Fruit fly (Drosophila melanogaster) whole organism, embryonic: ENCODE measurements around the gene CG4041.

Source experiments
- CG12155 ChIP-seq: fragments of 200-800 bp; sonication (Bioruptor generic); optimal IDR thresholded peaks from 3 replicates; lab custom pipeline; 2016; ENCODE audit warnings: missing biosample characterization, missing genetic modification characterization
- CG12236 ChIP-seq: fragments of 200-800 bp; sonication (Bioruptor generic); optimal IDR thresholded peaks from 2 replicates; lab custom pipeline; 2016; ENCODE audit warnings: missing biosample characterization, missing genetic modification characterization
- CG13424 ChIP-seq: fragments of 200-800 bp; sonication (Bioruptor generic); optimal IDR thresholded peaks from 2 replicates; lab custom pipeline; 2019; ENCODE audit warnings: missing biosample characterization, mild to moderate bottlenecking, missing genetic modification characterization, moderate library complexity
- CG14050 ChIP-seq: fragments of 200-800 bp; sonication (Bioruptor generic); IDR thresholded peaks from 3 replicates; pipeline ENCODE4 v1.3.6; 2022; ENCODE audit warnings: missing biosample characterization, missing genetic modification characterization
- CG1647 ChIP-seq: fragments of 200-800 bp; sonication (Bioruptor generic); optimal IDR thresholded peaks from 3 replicates; lab custom pipeline; 2016; ENCODE audit warnings: missing biosample characterization, missing genetic modification characterization
- CG16815 ChIP-seq: fragments of 200-800 bp; sonication (Bioruptor generic); optimal IDR thresholded peaks from 3 replicates; lab custom pipeline; 2017; ENCODE audit warnings: missing biosample characterization, mild to moderate bottlenecking, missing genetic modification characterization
- CG18262 ChIP-seq: fragments of 200-800 bp; optimal IDR thresholded peaks from 3 replicates; lab custom pipeline; 2019; ENCODE audit warnings: missing biosample characterization, mild to moderate bottlenecking, missing genetic modification characterization, moderate library complexity
- CG2199 ChIP-seq: fragments of 200-800 bp; sonication (Bioruptor generic); IDR thresholded peaks from 3 replicates; pipeline ENCODE4 v1.3.6; 2022; ENCODE audit warnings: missing biosample characterization, missing genetic modification characterization
- CG2678 ChIP-seq: fragments of 200-800 bp; sonication (Bioruptor generic); optimal IDR thresholded peaks from 3 replicates; lab custom pipeline; 2019; ENCODE audit warnings: missing biosample characterization, mild to moderate bottlenecking, missing genetic modification characterization, moderate library complexity
- CG30431 ChIP-seq: fragments of 200-800 bp; sonication (Bioruptor generic); optimal IDR thresholded peaks from 2 replicates; lab custom pipeline; 2017; ENCODE audit warnings: missing biosample characterization, missing genetic modification characterization
- CG3065 ChIP-seq: fragments of 200-800 bp; sonication (Bioruptor generic); optimal IDR thresholded peaks from 2 replicates; lab custom pipeline; 2016; ENCODE audit warnings: missing biosample characterization, missing genetic modification characterization
- CG31224 ChIP-seq: fragments of 200-800 bp; sonication (Bioruptor generic); IDR thresholded peaks from 2 replicates; pipeline ENCODE4 v1.3.6; 2022; ENCODE audit warnings: missing biosample characterization, missing genetic modification characterization
- CG33213 ChIP-seq: fragments of 200-800 bp; sonication (Bioruptor generic); optimal IDR thresholded peaks from 3 replicates; lab custom pipeline; 2016; ENCODE audit warnings: missing biosample characterization, missing genetic modification characterization
- CG3995 ChIP-seq: fragments of 200-800 bp; sonication (Bioruptor generic); optimal IDR thresholded peaks from 3 replicates; lab custom pipeline; 2016; ENCODE audit warnings: missing biosample characterization, missing genetic modification characterization
- CG6254 ChIP-seq: fragments of 200-800 bp; sonication (Bioruptor generic); optimal IDR thresholded peaks from 3 replicates; lab custom pipeline; 2017; ENCODE audit warnings: mild to moderate bottlenecking, missing biosample characterization, missing genetic modification reagents, missing genetic modification characterization
- CG8924 ChIP-seq: fragments of 200-800 bp; optimal IDR thresholded peaks from 3 replicates; lab custom pipeline; 2019; ENCODE audit warnings: missing biosample characterization, mild to moderate bottlenecking, missing genetic modification characterization, moderate library complexity
- CG8944 ChIP-seq: fragments of 200-800 bp; sonication (Bioruptor generic); optimal IDR thresholded peaks from 3 replicates; lab custom pipeline; 2016; ENCODE audit warnings: missing biosample characterization, missing genetic modification characterization
- CG9727 ChIP-seq: fragments of 200-800 bp; sonication (Bioruptor generic); optimal IDR thresholded peaks from 3 replicates; lab custom pipeline; 2017; ENCODE audit warnings: missing biosample characterization, mild to moderate bottlenecking, missing genetic modification characterization
- CkIIα-i1 ChIP-seq: fragments of 200-800 bp; sonication (Bioruptor generic); IDR thresholded peaks from 2 replicates; pipeline ENCODE4 v1.3.6; 2022; ENCODE audit warnings: missing biosample characterization, missing genetic modification characterization
- Dip2 ChIP-seq: fragments of 200-800 bp; sonication (Bioruptor generic); IDR thresholded peaks from 2 replicates; pipeline ENCODE4 v1.3.6; 2022; ENCODE audit warnings: missing biosample characterization, missing genetic modification characterization
- Dref ChIP-seq: fragments of 200-800 bp; sonication (Bioruptor generic); IDR thresholded peaks from 2 replicates; pipeline ENCODE4 v1.3.6; 2022; ENCODE audit warnings: missing biosample characterization, missing genetic modification characterization
- Gsc ChIP-seq: fragments of 200-800 bp; sonication (Bioruptor generic); IDR thresholded peaks from 2 replicates; pipeline ENCODE4 v1.3.6; 2022; ENCODE audit warnings: missing biosample characterization, missing genetic modification characterization
- HLH3B ChIP-seq: fragments of 200-800 bp; sonication (Bioruptor generic); IDR thresholded peaks from 2 replicates; pipeline ENCODE4 v1.3.6; 2022; ENCODE audit warnings: missing biosample characterization, missing genetic modification characterization
- Jarid2 ChIP-seq: fragments of 200-800 bp; sonication (Bioruptor generic); optimal IDR thresholded peaks from 3 replicates; lab custom pipeline; 2017; ENCODE audit warnings: mild to moderate bottlenecking, missing biosample characterization, missing genetic modification reagents, missing genetic modification characterization
- MESR4 ChIP-seq: fragments of 200-800 bp; sonication (Bioruptor generic); optimal IDR thresholded peaks from 2 replicates; lab custom pipeline; 2018; ENCODE audit warnings: missing biosample characterization, mild to moderate bottlenecking, missing genetic modification characterization, moderate library complexity
- Mad ChIP-seq: fragments of 200-800 bp; sonication (Bioruptor generic); optimal IDR thresholded peaks from 2 replicates; lab custom pipeline; 2016; ENCODE audit warnings: missing biosample characterization, missing genetic modification characterization
- Ravus ChIP-seq: fragments of 200-800 bp; sonication (Bioruptor generic); IDR thresholded peaks from 2 replicates; pipeline ENCODE4 v1.3.6; 2022; ENCODE audit warnings: missing biosample characterization, missing genetic modification characterization
- Sox102F ChIP-seq: fragments of 200-800 bp; sonication (Bioruptor generic); optimal IDR thresholded peaks from 2 replicates; lab custom pipeline; 2018; ENCODE audit warnings: missing biosample characterization, mild to moderate bottlenecking, missing genetic modification characterization, moderate library complexity
- Spps ChIP-seq: fragments of 200-800 bp; sonication (Bioruptor generic); optimal IDR thresholded peaks from 2 replicates; lab custom pipeline; 2018; ENCODE audit warnings: missing biosample characterization, mild to moderate bottlenecking, missing genetic modification characterization
- Sry-β ChIP-seq: fragments of 200-800 bp; sonication (Bioruptor generic); optimal IDR thresholded peaks from 2 replicates; lab custom pipeline; 2018; ENCODE audit warnings: missing biosample characterization, mild to moderate bottlenecking, missing genetic modification characterization, moderate library complexity
- Vsx1 ChIP-seq: fragments of 200-800 bp; sonication (Bioruptor generic); optimal IDR thresholded peaks from 2 replicates; lab custom pipeline; 2017; ENCODE audit warnings: missing biosample characterization, mild to moderate bottlenecking, missing genetic modification characterization, missing genetic modification reagents
- ab ChIP-seq: fragments of 200-800 bp; sonication (Bioruptor generic); optimal IDR thresholded peaks from 2 replicates; lab custom pipeline; 2016; ENCODE audit warnings: missing biosample characterization, missing genetic modification characterization
- aop ChIP-seq: fragments of 200-800 bp; sonication (Bioruptor generic); IDR thresholded peaks from 2 replicates; pipeline ENCODE4 v1.3.6; 2022; ENCODE audit warnings: missing biosample characterization, missing genetic modification characterization
- bsh ChIP-seq, 2 experiments: fragments of 200-800 bp; sonication (Bioruptor generic); optimal IDR thresholded peaks; 2 replicates each; lab custom pipeline; 2017 to 2018; ENCODE audit warnings: mild to moderate bottlenecking in 2 of 2, missing biosample characterization in 2 of 2, missing genetic modification characterization in 2 of 2, moderate library complexity in 1 of 2
- en ChIP-seq: fragments of 200-800 bp; sonication (Bioruptor generic); optimal IDR thresholded peaks from 2 replicates; lab custom pipeline; 2016; ENCODE audit warnings: missing biosample characterization, missing genetic modification characterization
- eve ChIP-seq, 2 experiments: fragments of >200 bp; optimal IDR thresholded peaks; 2 replicates each; lab custom pipeline; 2017; ENCODE audit warnings: missing biosample characterization in 2 of 2, missing genetic modification characterization in 2 of 2
- gem ChIP-seq: fragments of 200-800 bp; sonication (Bioruptor generic); optimal IDR thresholded peaks from 2 replicates; lab custom pipeline; 2019; ENCODE audit warnings: missing biosample characterization, mild to moderate bottlenecking, missing genetic modification characterization, moderate library complexity
- grau ChIP-seq: fragments of 200-800 bp; optimal IDR thresholded peaks from 3 replicates; lab custom pipeline; 2019; ENCODE audit warnings: missing biosample characterization, mild to moderate bottlenecking, missing genetic modification characterization, moderate library complexity
- gsb ChIP-seq: fragments of 200-800 bp; sonication (Bioruptor generic); IDR thresholded peaks from 2 replicates; pipeline ENCODE4 v1.3.6; 2022; ENCODE audit warnings: missing biosample characterization, missing genetic modification characterization
- knrl ChIP-seq: fragments of 200-800 bp; sonication (Bioruptor generic); IDR thresholded peaks from 3 replicates; pipeline ENCODE4 v1.3.6; 2022; ENCODE audit warnings: missing biosample characterization, missing genetic modification characterization; ENCODE audit not compliant: partially characterized antibody
- maf-S ChIP-seq: fragments of 200-800 bp; sonication (Bioruptor generic); optimal IDR thresholded peaks from 2 replicates; lab custom pipeline; 2016; ENCODE audit warnings: missing biosample characterization, missing genetic modification characterization
- nerfin-1 ChIP-seq: fragments of 200-800 bp; sonication (Bioruptor generic); optimal IDR thresholded peaks from 3 replicates; lab custom pipeline; 2019; ENCODE audit warnings: missing biosample characterization, mild to moderate bottlenecking, missing genetic modification characterization, moderate library complexity
- p53 ChIP-seq: fragments of 200-800 bp; sonication (Bioruptor generic); optimal IDR thresholded peaks from 2 replicates; lab custom pipeline; 2016; ENCODE audit warnings: missing biosample characterization, missing genetic modification characterization
- pan ChIP-seq, 4 experiments: fragments of >200 bp in 3 of 4; fragments of 200-800 bp in 1 of 4; sonication (Bioruptor generic) in 1 of 4; optimal IDR thresholded peaks in 3 of 4; IDR thresholded peaks in 1 of 4; 2 replicates each; pipeline versions ENCODE4 v1.3.6 to Lab custom; 2017 to 2022; ENCODE audit warnings: missing biosample characterization in 2 of 4, missing genetic modification characterization in 2 of 4, mixed read lengths in 1 of 4
- prd ChIP-seq, 3 experiments: fragments of >200 bp in 2 of 3; fragments of 200-800 bp in 1 of 3; sonication (Bioruptor generic) in 1 of 3; optimal IDR thresholded peaks in 2 of 3; IDR thresholded peaks in 1 of 3; 2 replicates in 2 of 3; 3 replicates in 1 of 3; pipeline versions ENCODE4 v1.3.6 to Lab custom; 2017 to 2022; ENCODE audit warnings: missing biosample characterization in 1 of 3, missing genetic modification characterization in 1 of 3
- sd ChIP-seq: fragments of 200-800 bp; sonication (Bioruptor generic); optimal IDR thresholded peaks from 3 replicates; lab custom pipeline; 2018; ENCODE audit warnings: missing biosample characterization, mild to moderate bottlenecking, missing genetic modification characterization, moderate library complexity
- slp2 ChIP-seq: fragments of 200-800 bp; sonication (Bioruptor generic); optimal IDR thresholded peaks from 2 replicates; lab custom pipeline; 2016; ENCODE audit warnings: missing biosample characterization, missing genetic modification characterization

CG4041 gene

DNA sequence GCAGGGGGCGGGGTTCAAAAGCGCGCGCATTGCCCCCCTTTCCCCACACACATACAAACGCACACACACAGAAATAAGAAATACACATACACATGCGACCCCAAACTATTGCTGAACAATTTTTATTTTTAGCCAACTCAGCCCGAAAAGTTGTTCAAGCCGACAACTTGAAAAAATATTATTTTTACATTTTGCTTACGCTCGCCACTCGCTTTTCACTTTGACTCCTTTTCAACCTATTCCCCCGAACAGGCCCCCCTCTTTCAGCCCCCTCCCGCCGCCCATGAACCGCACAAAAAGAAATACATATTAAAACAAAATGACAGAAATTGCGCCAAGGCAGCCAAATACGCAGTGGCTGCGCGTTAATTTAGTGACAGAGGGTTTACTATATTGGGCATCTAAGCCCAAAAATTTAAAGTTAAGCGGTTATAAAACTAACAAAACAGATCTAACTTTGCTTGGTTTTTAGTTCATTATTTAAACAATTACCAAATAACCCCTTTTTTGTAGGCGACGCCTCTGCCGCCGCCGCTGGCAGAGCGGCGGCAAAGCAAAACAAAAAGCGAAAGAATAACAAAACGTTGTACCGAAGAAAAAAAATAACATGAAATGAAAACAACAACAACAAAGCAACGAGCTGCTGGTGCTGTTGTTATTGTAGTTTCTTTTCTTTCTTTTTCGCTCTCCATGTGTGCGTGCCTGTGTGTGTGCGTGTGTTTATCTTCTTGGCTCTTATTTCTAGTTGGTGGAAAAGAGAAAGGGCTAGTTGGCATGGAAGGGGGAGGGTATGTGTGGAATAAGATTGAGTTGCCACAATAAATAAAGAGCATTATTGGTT lies 8.1 kb downstream of the CG4041 start (continued):
- peak; percentile 99 for TF ChIP-seq Ravus
- TF ChIP-seq CG6254 (GFP tag; lab: Kevin White, UChicago) = peak; percentile 98
- TF ChIP-seq Mad (GFP tag; lab: Kevin White, UChicago) = peak; percentile 100
- peak; percentile 99 for TF ChIP-seq aop
- peak; percentile 100 for TF ChIP-seq bsh (GFP tag; optimal IDR thresholded peaks at IDR 0.05; lab: Kevin White, UChicago)
- peak; percentile 99 for TF ChIP-seq Vsx1
- peak; percentile 92 for TF ChIP-seq MESR4
- peak in 1 of 2 experiments; percentile 74 for TF ChIP-seq eve (GFP tag; optimal IDR thresholded peaks at IDR 0.05; lab: Kevin White, UChicago)
- TF ChIP-seq CG8944 (GFP tag; lab: Kevin White, UChicago) = peak; percentile 99
- TF ChIP-seq Sry-β (GFP tag; lab: Kevin White, UChicago) = peak; percentile 79
- TF ChIP-seq CG3065 (GFP tag; lab: Kevin White, UChicago) = peak; percentile 99
- TF ChIP-seq CG16815 (GFP tag; lab: Kevin White, UChicago) = peak; percentile 100
- TF ChIP-seq Spps (tag; lab: Kevin White, UChicago) = peak; percentile 99
- TF ChIP-seq CG30431 = peak; percentile 100
- peak; percentile 100 for TF ChIP-seq CG13424 (tag; lab: Kevin White, UChicago)
- TF ChIP-seq ab (GFP tag; lab: Kevin White, UChicago) = peak; percentile 97
- peak; percentile 99 for TF ChIP-seq en (GFP tag; lab: Kevin White, UChicago)
- TF ChIP-seq CG8924 (tag; lab: Kevin White, UChicago) = peak; percentile 100
- peak; percentile 100 for TF ChIP-seq CG18262 (tag; lab: Kevin White, UChicago)
- peak; percentile 99 for TF ChIP-seq nerfin-1 (tag; lab: Kevin White, UChicago)
- TF ChIP-seq gem (tag; lab: Kevin White, UChicago) = peak; percentile 100
- peak; percentile 99 for TF ChIP-seq CG12236
- TF ChIP-seq Gsc (GFP tag; lab: Robert Waterston, UW) = peak; percentile 99
- peak; percentile 91 for TF ChIP-seq CG3995 (GFP tag; lab: Kevin White, UChicago)
- TF ChIP-seq Sox102F (GFP tag; lab: Kevin White, UChicago) = peak; percentile 100
- TF ChIP-seq knrl (GFP tag; lab: Robert Waterston, UW) = no peak
- no peak for TF ChIP-seq prd (optimal IDR thresholded peaks at IDR 0.05; lab: Kevin White, UChicago)
- TF ChIP-seq prd (GFP tag; IDR thresholded peaks at IDR 0.05; lab: Robert Waterston, UW) = peak; percentile 100
- peak; percentile 100 for TF ChIP-seq slp2
- peak; percentile 100 for TF ChIP-seq CG2199 (GFP tag; lab: Robert Waterston, UW)
- TF ChIP-seq CkIIα-i1 = peak; percentile 99
- TF ChIP-seq Dref = peak; percentile 56
- TF ChIP-seq CG2678 = peak; percentile 100
- peak; percentile 98 for TF ChIP-seq p53 (GFP tag; lab: Kevin White, UChicago)
- TF ChIP-seq gsb (GFP tag; lab: Robert Waterston, UW) = peak; percentile 99
- TF ChIP-seq pan (optimal IDR thresholded peaks at IDR 0.05; lab: Kevin White, UChicago) = no peak
- peak in 1 of 2 experiments; percentile 100 for TF ChIP-seq pan (GFP tag; optimal IDR thresholded peaks at IDR 0.05 in 1 of 2, IDR thresholded peaks at IDR 0.05 in 1 of 2)
- peak; percentile 100 for TF ChIP-seq HLH3B (GFP tag; lab: Robert Waterston, UW)
- TF ChIP-seq CG33213 = peak; percentile 100
- TF ChIP-seq CG1647 = peak; percentile 100
- TF ChIP-seq CG31224 (GFP tag; lab: Robert Waterston, UW) = peak; percentile 99
- TF ChIP-seq grau (tag; lab: Kevin White, UChicago) = peak; percentile 100
- peak; percentile 82 for TF ChIP-seq Dip2
- peak; percentile 98 for TF ChIP-seq Jarid2 (GFP tag; lab: Kevin White, UChicago)
- TF ChIP-seq CG12155 = peak; percentile 99
- peak; percentile 100 for TF ChIP-seq maf-S (GFP tag; lab: Kevin White, UChicago)
- peak; percentile 100 for TF ChIP-seq CG14050 (GFP tag; lab: Robert Waterston, UW)
- TF ChIP-seq sd = peak; percentile 98
- peak; percentile 100 for TF ChIP-seq CG9727
